Worm (Caenorhabditis elegans): ENCODE data around the gene C16A11.10.

DNA sequence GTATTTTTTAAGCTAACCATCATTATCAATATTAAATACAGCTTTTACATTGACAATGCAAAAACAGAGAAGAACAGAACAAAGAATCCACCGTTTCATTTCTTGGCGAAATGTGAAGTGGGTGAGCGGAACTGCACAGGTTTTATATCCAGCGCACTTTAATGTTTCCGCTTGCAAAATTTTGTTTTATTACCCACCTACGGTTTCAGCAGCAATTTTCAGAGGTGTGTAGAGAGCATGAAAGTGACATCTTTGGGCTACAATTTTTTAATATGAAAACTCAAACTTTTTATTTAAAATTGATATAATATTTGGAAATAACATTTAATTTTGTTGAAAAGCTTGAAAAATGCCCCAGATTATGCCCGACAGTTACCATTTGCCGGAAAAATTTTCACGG lies 27.5 kb downstream of the C16A11.10 start, which contains the start of gene clec-135:
- no peak for TF ChIP-seq hsf-1 (GFP tag; IDR thresholded peaks at IDR 0.05)
- TF ChIP-seq dpl-1 (GFP tag; optimal IDR thresholded peaks at IDR 0.05) = no peak
- no peak for TF ChIP-seq repo-1 (tag; optimal IDR thresholded peaks at IDR 0.05)
- TF ChIP-seq unc-62 (GFP tag; optimal IDR thresholded peaks at IDR 0.05) = no peak
- no peak for TF ChIP-seq hlh-26 (GFP tag; conservative IDR thresholded peaks at IDR 0.05)
- no peak for TF ChIP-seq nfya-1 (tag; optimal IDR thresholded peaks at IDR 0.05; ENCODE audit: borderline replicate concordance, insufficient read depth)
- no peak for TF ChIP-seq nhr-90 (tag; optimal IDR thresholded peaks at IDR 0.05)
